Fruit fly (Drosophila melanogaster) whole organism, embryonic: Measurements from ENCODE around the gene eEF1alpha2.

Experiments used
- Awh ChIP-seq: fragments of 200-800 bp; sonication (Bioruptor generic); IDR thresholded peaks from 2 replicates; pipeline ENCODE4, ENCODE4 v1.3.6; 2022; ENCODE audit warnings: missing biosample characterization, missing genetic modification characterization
- Blimp-1 ChIP-seq: fragments of 200-800 bp; sonication (Bioruptor generic); optimal IDR thresholded peaks from 3 replicates; lab custom pipeline; 2018; ENCODE audit warnings: missing biosample characterization, missing genetic modification characterization, mild to moderate bottlenecking, moderate library complexity, missing genetic modification reagents
- CG10267 ChIP-seq: fragments of 200-800 bp; sonication (Bioruptor generic); optimal IDR thresholded peaks from 2 replicates; lab custom pipeline; 2018; ENCODE audit warnings: missing biosample characterization, mild to moderate bottlenecking, missing genetic modification characterization, moderate library complexity
- CG11093 ChIP-seq: fragments of 200-800 bp; sonication (Bioruptor generic); IDR thresholded peaks from 3 replicates; pipeline ENCODE4 v1.3.6; 2022; ENCODE audit warnings: missing biosample characterization, missing genetic modification characterization
- CG11398 ChIP-seq: fragments of 200-800 bp; sonication (Bioruptor generic); optimal IDR thresholded peaks from 2 replicates; lab custom pipeline; 2016; ENCODE audit warnings: missing biosample characterization, missing genetic modification characterization
- CG11504 ChIP-seq: fragments of 200-800 bp; sonication (Bioruptor generic); optimal IDR thresholded peaks from 3 replicates; lab custom pipeline; 2019; ENCODE audit warnings: missing biosample characterization, mild to moderate bottlenecking, missing genetic modification characterization, moderate library complexity
- CG12299 ChIP-seq: fragments of 200-800 bp; sonication (Bioruptor generic); optimal IDR thresholded peaks from 2 replicates; lab custom pipeline; 2018; ENCODE audit warnings: missing biosample characterization, mild to moderate bottlenecking, missing genetic modification characterization
- CG12391 ChIP-seq: fragments of 200-800 bp; sonication (Bioruptor generic); optimal IDR thresholded peaks from 3 replicates; lab custom pipeline; 2018; ENCODE audit warnings: missing biosample characterization, mild to moderate bottlenecking, missing genetic modification characterization, moderate library complexity
- CG14014 ChIP-seq: fragments of 200-800 bp; sonication (Bioruptor generic); IDR thresholded peaks from 2 replicates; pipeline ENCODE4 v1.3.6; 2022; ENCODE audit warnings: missing biosample characterization, missing genetic modification characterization
- CG1529 ChIP-seq: fragments of 200-800 bp; sonication (Bioruptor generic); optimal IDR thresholded peaks from 3 replicates; lab custom pipeline; 2018; ENCODE audit warnings: missing biosample characterization, missing genetic modification characterization
- CG15696 ChIP-seq: fragments of 200-800 bp; sonication (Bioruptor generic); optimal IDR thresholded peaks from 2 replicates; lab custom pipeline; 2019; ENCODE audit warnings: missing biosample characterization, mild to moderate bottlenecking, missing genetic modification characterization, moderate library complexity
- CG1603 ChIP-seq: fragments of 200-800 bp; sonication (Bioruptor generic); optimal IDR thresholded peaks from 2 replicates; lab custom pipeline; 2019; ENCODE audit warnings: missing biosample characterization, mild to moderate bottlenecking, missing genetic modification characterization, moderate library complexity
- CG17361 ChIP-seq: fragments of 200-800 bp; sonication (Bioruptor generic); IDR thresholded peaks from 3 replicates; pipeline ENCODE4 v1.3.6; 2022; ENCODE audit warnings: missing biosample characterization, missing genetic modification characterization
- CG18262 ChIP-seq: fragments of 200-800 bp; optimal IDR thresholded peaks from 3 replicates; lab custom pipeline; 2019; ENCODE audit warnings: missing biosample characterization, mild to moderate bottlenecking, missing genetic modification characterization, moderate library complexity
- CG2199 ChIP-seq: fragments of 200-800 bp; sonication (Bioruptor generic); IDR thresholded peaks from 3 replicates; pipeline ENCODE4 v1.3.6; 2022; ENCODE audit warnings: missing biosample characterization, missing genetic modification characterization
- CG30403 ChIP-seq: fragments of 200-800 bp; sonication (Bioruptor generic); optimal IDR thresholded peaks from 3 replicates; lab custom pipeline; 2016; ENCODE audit warnings: missing biosample characterization, missing genetic modification characterization
- CG33557 ChIP-seq: fragments of 200-800 bp; sonication (Bioruptor generic); optimal IDR thresholded peaks from 2 replicates; lab custom pipeline; 2019; ENCODE audit warnings: missing biosample characterization, mild to moderate bottlenecking, missing genetic modification characterization, moderate library complexity
- CG8388 ChIP-seq: fragments of 200-800 bp; sonication (Bioruptor generic); optimal IDR thresholded peaks from 2 replicates; lab custom pipeline; 2019; ENCODE audit warnings: missing biosample characterization, mild to moderate bottlenecking, missing genetic modification characterization, moderate library complexity
- CG9437 ChIP-seq: fragments of 200-800 bp; sonication (Bioruptor generic); optimal IDR thresholded peaks from 2 replicates; lab custom pipeline; 2018; ENCODE audit warnings: missing biosample characterization, mild to moderate bottlenecking, missing genetic modification characterization
- CoRest ChIP-seq: fragments of 200-800 bp; sonication (Bioruptor generic); optimal IDR thresholded peaks from 3 replicates; lab custom pipeline; 2018; ENCODE audit warnings: missing biosample characterization, mild to moderate bottlenecking, missing genetic modification characterization, moderate library complexity
- D ChIP-seq, 2 experiments: fragments of 200-800 bp in 1 of 2; fragments of >200 bp in 1 of 2; sonication (Bioruptor generic) in 1 of 2; optimal IDR thresholded peaks; 2 replicates in 1 of 2; 3 replicates in 1 of 2; lab custom pipeline; 2017; ENCODE audit warnings: mild to moderate bottlenecking in 1 of 2, missing biosample characterization in 1 of 2, missing genetic modification characterization in 1 of 2, missing genetic modification reagents in 1 of 2
- D19A ChIP-seq: fragments of 200-800 bp; optimal IDR thresholded peaks from 3 replicates; lab custom pipeline; 2019; ENCODE audit warnings: missing biosample characterization, mild to moderate bottlenecking, missing genetic modification characterization, moderate library complexity
- Dll ChIP-seq: fragments of 200-800 bp; sonication (Bioruptor generic); IDR thresholded peaks from 4 replicates; pipeline ENCODE4 v1.3.6; 2022; ENCODE audit warnings: missing biosample characterization, missing genetic modification characterization; ENCODE audit not compliant: partially characterized antibody
- H15 ChIP-seq: fragments of 200-800 bp; sonication (Bioruptor generic); IDR thresholded peaks from 3 replicates; pipeline ENCODE4 v1.3.6; 2022; ENCODE audit warnings: missing biosample characterization, missing genetic modification characterization
- Hmx ChIP-seq: fragments of 200-800 bp; sonication (Bioruptor generic); optimal IDR thresholded peaks from 2 replicates; lab custom pipeline; 2016; ENCODE audit warnings: missing biosample characterization, missing genetic modification characterization
- Hr78 ChIP-seq, 2 experiments: fragments of 200-800 bp in 1 of 2; fragments of >200 bp in 1 of 2; sonication (Bioruptor generic) in 1 of 2; optimal IDR thresholded peaks; 2 replicates each; lab custom pipeline; 2017 to 2019; ENCODE audit warnings: missing biosample characterization in 2 of 2, missing genetic modification characterization in 2 of 2, mild to moderate bottlenecking in 1 of 2, moderate library complexity in 1 of 2
- Pdp1 ChIP-seq, 2 experiments: fragments of 200-800 bp; sonication (Bioruptor generic); optimal IDR thresholded peaks; 3 replicates each; lab custom pipeline; 2016; ENCODE audit warnings: missing biosample characterization in 2 of 2, missing genetic modification characterization in 2 of 2, mild to moderate bottlenecking in 1 of 2, moderate library complexity in 1 of 2
- Stat92E ChIP-seq, 3 experiments: fragments of >200 bp in 2 of 3; fragments of 200-800 bp in 1 of 3; sonication (Bioruptor generic) in 1 of 3; optimal IDR thresholded peaks; 2 replicates each; lab custom pipeline; 2017 to 2019; ENCODE audit warnings: missing biosample characterization in 3 of 3, missing genetic modification characterization in 3 of 3, mild to moderate bottlenecking in 1 of 3, moderate library complexity in 1 of 3
- Xrp1 ChIP-seq: fragments of 200-800 bp; sonication (Bioruptor generic); IDR thresholded peaks from 2 replicates; pipeline ENCODE4 v1.3.6; 2022; ENCODE audit warnings: missing biosample characterization, missing genetic modification characterization
- az2 ChIP-seq: fragments of 200-800 bp; sonication (Bioruptor generic); optimal IDR thresholded peaks from 3 replicates; lab custom pipeline; 2016; ENCODE audit warnings: missing biosample characterization, missing genetic modification characterization
- bcd ChIP-seq: fragments of 200-800 bp; sonication (Bioruptor generic); optimal IDR thresholded peaks from 2 replicates; lab custom pipeline; 2017; ENCODE audit warnings: missing biosample characterization, mild to moderate bottlenecking, missing genetic modification characterization
- chinmo ChIP-seq: fragments of 200-800 bp; sonication (Bioruptor generic); IDR thresholded peaks from 4 replicates; pipeline ENCODE4 v1.3.6; 2022; ENCODE audit warnings: missing biosample characterization, missing genetic modification characterization; ENCODE audit not compliant: partially characterized antibody
- ci ChIP-seq: fragments of 200-800 bp; sonication (Bioruptor generic); IDR thresholded peaks from 3 replicates; pipeline ENCODE4 v1.3.6; 2022; ENCODE audit warnings: missing biosample characterization, missing genetic modification characterization
- dmrt99B ChIP-seq: fragments of 200-800 bp; sonication (Bioruptor generic); optimal IDR thresholded peaks from 2 replicates; lab custom pipeline; 2018; ENCODE audit warnings: missing biosample characterization, mild to moderate bottlenecking, missing genetic modification characterization, moderate library complexity
- dysf ChIP-seq: fragments of 200-800 bp; sonication (Bioruptor generic); IDR thresholded peaks from 3 replicates; pipeline ENCODE4 v1.3.6; 2022; ENCODE audit warnings: missing biosample characterization, missing genetic modification characterization
- gce ChIP-seq: fragments of 200-800 bp; sonication (Bioruptor generic); IDR thresholded peaks from 3 replicates; pipeline ENCODE4 v1.3.6; 2022; ENCODE audit warnings: missing biosample characterization, missing genetic modification characterization
- grau ChIP-seq: fragments of 200-800 bp; optimal IDR thresholded peaks from 3 replicates; lab custom pipeline; 2019; ENCODE audit warnings: missing biosample characterization, mild to moderate bottlenecking, missing genetic modification characterization, moderate library complexity
- grn ChIP-seq: fragments of 200-800 bp; sonication (Bioruptor generic); optimal IDR thresholded peaks from 3 replicates; lab custom pipeline; 2017; ENCODE audit warnings: missing biosample characterization, missing genetic modification characterization
- gsb-n ChIP-seq: fragments of 200-800 bp; sonication (Bioruptor generic); optimal IDR thresholded peaks from 3 replicates; lab custom pipeline; 2018; ENCODE audit warnings: missing biosample characterization, mild to moderate bottlenecking, missing genetic modification characterization
- lmd ChIP-seq: fragments of 200-800 bp; sonication (Bioruptor generic); IDR thresholded peaks from 2 replicates; pipeline ENCODE4 v1.3.6; 2022; ENCODE audit warnings: missing biosample characterization, missing genetic modification characterization
- lola ChIP-seq, 3 experiments: fragments of >200 bp in 2 of 3; fragments of 200-800 bp in 1 of 3; sonication (Bioruptor generic) in 1 of 3; optimal IDR thresholded peaks; 2 replicates each; lab custom pipeline; 2017 to 2019; ENCODE audit warnings: missing biosample characterization in 3 of 3, missing genetic modification characterization in 3 of 3, mild to moderate bottlenecking in 1 of 3, moderate library complexity in 1 of 3
- mirr ChIP-seq: fragments of 200-800 bp; sonication (Bioruptor generic); optimal IDR thresholded peaks from 3 replicates; lab custom pipeline; 2018; ENCODE audit warnings: missing biosample characterization, mild to moderate bottlenecking, missing genetic modification characterization
- pzg ChIP-seq: fragments of 200-800 bp; sonication (Bioruptor generic); optimal IDR thresholded peaks from 3 replicates; lab custom pipeline; 2018; ENCODE audit warnings: missing biosample characterization, mild to moderate bottlenecking, missing genetic modification characterization, moderate library complexity
- row ChIP-seq: fragments of 200-800 bp; sonication (Bioruptor generic); IDR thresholded peaks from 3 replicates; pipeline ENCODE4 v1.3.6; 2022; ENCODE audit warnings: missing biosample characterization, missing genetic modification characterization
- sd ChIP-seq: fragments of 200-800 bp; sonication (Bioruptor generic); optimal IDR thresholded peaks from 3 replicates; lab custom pipeline; 2018; ENCODE audit warnings: missing biosample characterization, mild to moderate bottlenecking, missing genetic modification characterization, moderate library complexity
- tin ChIP-seq: fragments of 200-800 bp; sonication (Bioruptor generic); optimal IDR thresholded peaks from 3 replicates; lab custom pipeline; 2016; ENCODE audit warnings: missing biosample characterization, missing genetic modification characterization
- ttk ChIP-seq: fragments of 200-800 bp; sonication (Bioruptor generic); IDR thresholded peaks from 2 replicates; pipeline ENCODE4 v2.1.2; 2022; ENCODE audit warnings: missing biosample characterization, missing genetic modification characterization
- zfh1 ChIP-seq: fragments of 200-800 bp; sonication (Bioruptor generic); IDR thresholded peaks from 3 replicates; pipeline ENCODE4 v1.3.6; 2022; ENCODE audit warnings: missing biosample characterization, missing genetic modification characterization

The eEF1alpha2 gene

dm6 chr3R:31712585-31712984 lies 25.7 kb upstream of the eEF1alpha2 start (continued):
- peak in 1 of 2 experiments; percentile 47 for TF ChIP-seq Hr78 (GFP tag; optimal IDR thresholded peaks at IDR 0.05; lab: Kevin White, UChicago)
- peak; percentile 2 for TF ChIP-seq gsb-n
- TF ChIP-seq CG14014 (GFP tag; lab: Robert Waterston, UW): no peak
- TF ChIP-seq CG11504 (tag; lab: Kevin White, UChicago): peak; percentile 45
- peak; percentile 54; the same call in 1 of the 2 replicates for TF ChIP-seq Xrp1 (GFP tag; lab: Robert Waterston, UW)
- TF ChIP-seq bcd (GFP tag; lab: Kevin White, UChicago): peak; percentile 2
- 0 out of 2 replicates have a peak, but pooled peaks have one; percentile 5 for TF ChIP-seq ttk (GFP tag; lab: Robert Waterston, UW)
- no peak for TF ChIP-seq mirr
- TF ChIP-seq row (GFP tag; lab: Robert Waterston, UW): peak; percentile 36; the same call in 2 of the 3 replicates
- no peak for TF ChIP-seq CG15696 (tag; lab: Kevin White, UChicago)
- TF ChIP-seq CG2199 (GFP tag; lab: Robert Waterston, UW): 0 out of 3 replicates have a peak, but pooled peaks have one; percentile 7
- 0 out of 2 replicates have a peak, but pooled peaks have one; percentile 5 for TF ChIP-seq lmd (GFP tag; lab: Robert Waterston, UW)
- TF ChIP-seq grn (GFP tag; lab: Kevin White, UChicago): peak; percentile 10
- no peak for TF ChIP-seq CG11398 (GFP tag; lab: Kevin White, UChicago)
- peak; percentile 44; the same call in 1 of the 3 replicates for TF ChIP-seq CG17361 (GFP tag; lab: Robert Waterston, UW)
- 0 out of 3 replicates have a peak, but pooled peaks have one; percentile 19 for TF ChIP-seq gce (GFP tag; lab: Robert Waterston, UW)
- peak; percentile 27 for TF ChIP-seq CoRest (tag; lab: Kevin White, UChicago)
- TF ChIP-seq dmrt99B: peak; percentile 17
- no peak for TF ChIP-seq Dll
- peak; percentile 41; the same call in 1 of the 2 replicates for TF ChIP-seq Awh (GFP tag; lab: Robert Waterston, UW)
- TF ChIP-seq grau: peak; percentile 16
- TF ChIP-seq CG9437: peak; percentile 9
- TF ChIP-seq dysf: peak; percentile 18; the same call in 1 of the 3 replicates
- TF ChIP-seq CG1603 (tag; lab: Kevin White, UChicago): peak; percentile 58
- TF ChIP-seq az2 (GFP tag; lab: Kevin White, UChicago): peak; percentile 10
- TF ChIP-seq Pdp1 (GFP tag; optimal IDR thresholded peaks at IDR 0.05; lab: Kevin White, UChicago): peak in 1 of 2 experiments; percentile 32
- TF ChIP-seq D (optimal IDR thresholded peaks at IDR 0.05; lab: Kevin White, UChicago): no peak
- TF ChIP-seq D (GFP tag; optimal IDR thresholded peaks at IDR 0.05; lab: Kevin White, UChicago): no peak
- TF ChIP-seq CG1529 (GFP tag; lab: Kevin White, UChicago): peak; percentile 21
- peak; percentile 53; the same call in 1 of the 3 replicates for TF ChIP-seq ci (GFP tag; lab: Robert Waterston, UW)
- TF ChIP-seq Hmx: no peak
- TF ChIP-seq tin (GFP tag; lab: Kevin White, UChicago): peak; percentile 9
- peak; percentile 3 for TF ChIP-seq CG30403 (GFP tag; lab: Kevin White, UChicago)
- TF ChIP-seq pzg (GFP tag; lab: Kevin White, UChicago): no peak
- TF ChIP-seq zfh1 (GFP tag; lab: Robert Waterston, UW): 0 out of 3 replicates have a peak, but pooled peaks have one; percentile 19
- TF ChIP-seq CG12299 (tag; lab: Kevin White, UChicago): no peak
- TF ChIP-seq CG10267: peak; percentile 1
- peak; percentile 32 for TF ChIP-seq CG18262 (tag; lab: Kevin White, UChicago)
- TF ChIP-seq Stat92E (GFP tag; optimal IDR thresholded peaks at IDR 0.05; lab: Kevin White, UChicago): peak in 1 of 3 experiments; percentile 42
- TF ChIP-seq Blimp-1 (GFP tag; lab: Kevin White, UChicago): peak; percentile 76
- no peak for TF ChIP-seq sd (tag; lab: Kevin White, UChicago)
- peak; percentile 14 for TF ChIP-seq D19A (tag; lab: Kevin White, UChicago)
- TF ChIP-seq CG11093 (GFP tag; lab: Robert Waterston, UW): 0 out of 3 replicates have a peak, but pooled peaks have one; percentile 23
- peak; percentile 20 for TF ChIP-seq CG33557 (GFP tag; lab: Kevin White, UChicago)
- no peak for TF ChIP-seq chinmo
- TF ChIP-seq CG8388 (GFP tag; lab: Kevin White, UChicago): peak; percentile 12
- peak; percentile 36; the same call in 1 of the 3 replicates for TF ChIP-seq H15 (GFP tag; lab: Robert Waterston, UW)
- TF ChIP-seq CG12391: peak; percentile 19
- peak in 1 of 3 experiments; percentile 43 for TF ChIP-seq lola (GFP tag; optimal IDR thresholded peaks at IDR 0.05; lab: Kevin White, UChicago)
